Fruit fly (Drosophila melanogaster): Measurements from ENCODE around the gene jub.

jub gene

DNA sequence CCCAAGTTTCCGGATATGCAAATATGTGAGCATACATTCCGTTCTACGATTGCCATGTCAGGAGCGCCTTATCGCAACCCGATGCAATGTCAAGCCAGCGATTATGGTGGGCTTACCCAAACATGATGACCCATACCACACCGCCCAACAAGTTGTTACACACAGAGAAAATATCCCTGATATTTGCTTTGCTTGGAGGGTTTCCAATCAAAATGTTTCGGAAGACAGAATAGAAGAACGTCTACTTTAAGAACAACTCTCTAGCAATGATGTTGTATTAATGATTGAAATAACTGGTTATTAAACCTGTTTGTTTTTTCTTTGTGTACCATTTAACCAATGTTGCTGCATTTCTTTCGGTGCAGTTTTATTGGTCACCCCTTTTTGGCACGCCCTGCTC is 29.4 kb downstream of the jub start:
- TF ChIP-seq gl (tag; optimal IDR thresholded peaks at IDR 0.05) (no peak), CG8159 (tag; optimal IDR thresholded peaks at IDR 0.05) (no peak), CG34367 (tag; optimal IDR thresholded peaks at IDR 0.05) (no peak), Pif1B (GFP tag; optimal IDR thresholded peaks at IDR 0.05) (no peak), CG4496 (GFP tag; IDR thresholded peaks at IDR 0.05) (peak; percentile 48; the same call in 1 of the 3 replicates), fd96Ca (GFP tag; IDR thresholded peaks at IDR 0.05) (0 out of 3 replicates have a peak, but pooled peaks have one; percentile 30), CG17806 (tag; optimal IDR thresholded peaks at IDR 0.05) (no peak), D1 (tag; optimal IDR thresholded peaks at IDR 0.05) (no peak)

- TF ChIP-seq D1 (tag; optimal IDR thresholded peaks at IDR 0.05) (no peak), CG4496 (GFP tag; IDR thresholded peaks at IDR 0.05) (no peak)
Observed at dm6 chrX:13797538-13797937, 32.6 kb downstream of the jub start, which contains the start of gene CG10996. TSS of gene CG10996 (minus strand) at chrX:13797638.

dm6 chrX:13792463-13792862 is 37.7 kb downstream of the jub start:
- TF ChIP-seq EcR (GFP tag; optimal IDR thresholded peaks at IDR 0.05) = peak; percentile 32
- no peak for TF ChIP-seq rn (GFP tag; IDR thresholded peaks at IDR 0.05)

dm6 chrX:13791011-13791410 is 39.1 kb downstream of the jub start, which contains the start of gene CG10993:
TSS of gene CG10993 (minus strand) at chrX:13791111.
- no peak for TF ChIP-seq D1 (tag; optimal IDR thresholded peaks at IDR 0.05)
- TF ChIP-seq CG34367 (tag; optimal IDR thresholded peaks at IDR 0.05) = no peak
- no peak for TF ChIP-seq Pif1B (GFP tag; optimal IDR thresholded peaks at IDR 0.05)
- no peak for TF ChIP-seq CG8159 (tag; optimal IDR thresholded peaks at IDR 0.05)
- TF ChIP-seq CG15710 (tag; optimal IDR thresholded peaks at IDR 0.05) = no peak
- no peak for TF ChIP-seq fd96Ca (GFP tag; IDR thresholded peaks at IDR 0.05)
- no peak for TF ChIP-seq CG32121 (GFP tag; IDR thresholded peaks at IDR 0.05)
- TF ChIP-seq CG4496 (GFP tag; IDR thresholded peaks at IDR 0.05) = no peak
- no peak for TF ChIP-seq CG17806 (tag; optimal IDR thresholded peaks at IDR 0.05)
- TF ChIP-seq CG9948 (tag; optimal IDR thresholded peaks at IDR 0.05) = no peak
- TF ChIP-seq EcR (GFP tag; optimal IDR thresholded peaks at IDR 0.05) = no peak
- no peak for TF ChIP-seq Pif1A (GFP tag; optimal IDR thresholded peaks at IDR 0.05)
- no peak for TF ChIP-seq rn (GFP tag; IDR thresholded peaks at IDR 0.05)

dm6 chrX:13788973-13789682 is 41.0 kb downstream of the jub start:
- TF ChIP-seq gl (tag; optimal IDR thresholded peaks at IDR 0.05) (no peak), rn (GFP tag; IDR thresholded peaks at IDR 0.05) (no peak), Pif1A (GFP tag; optimal IDR thresholded peaks at IDR 0.05) (no peak), fd96Ca (GFP tag; IDR thresholded peaks at IDR 0.05) (peak; percentile 34; the same call in 1 of the 3 replicates), CG13204 (GFP tag; optimal IDR thresholded peaks at IDR 0.05) (no peak), CG8301 (tag; optimal IDR thresholded peaks at IDR 0.05) (peak; percentile 27), CG17806 (tag; optimal IDR thresholded peaks at IDR 0.05) (peak; percentile 15), CG4496 (GFP tag; IDR thresholded peaks at IDR 0.05) (peak; percentile 17; the same call in 1 of the 3 replicates), CG15710 (tag; optimal IDR thresholded peaks at IDR 0.05) (peak; percentile 7), CG34367 (tag; optimal IDR thresholded peaks at IDR 0.05) (no peak), Ets98B (GFP tag; IDR thresholded peaks at IDR 0.05) (no peak), CG9948 (tag; optimal IDR thresholded peaks at IDR 0.05) (peak; percentile 26), CG14655 (GFP tag; optimal IDR thresholded peaks at IDR 0.05) (peak; percentile 42), CG10348 (GFP tag; IDR thresholded peaks at IDR 0.05) (no peak), CG8159 (tag; optimal IDR thresholded peaks at IDR 0.05) (no peak), CG32121 (GFP tag; IDR thresholded peaks at IDR 0.05) (no peak), EcR (GFP tag; optimal IDR thresholded peaks at IDR 0.05) (no peak), CG12605 (GFP tag; IDR thresholded peaks at IDR 0.05) (no peak), Snoo (tag; optimal IDR thresholded peaks at IDR 0.05) (no peak), D1 (tag; optimal IDR thresholded peaks at IDR 0.05) (no peak), Pif1B (GFP tag; optimal IDR thresholded peaks at IDR 0.05) (no peak)

DNA sequence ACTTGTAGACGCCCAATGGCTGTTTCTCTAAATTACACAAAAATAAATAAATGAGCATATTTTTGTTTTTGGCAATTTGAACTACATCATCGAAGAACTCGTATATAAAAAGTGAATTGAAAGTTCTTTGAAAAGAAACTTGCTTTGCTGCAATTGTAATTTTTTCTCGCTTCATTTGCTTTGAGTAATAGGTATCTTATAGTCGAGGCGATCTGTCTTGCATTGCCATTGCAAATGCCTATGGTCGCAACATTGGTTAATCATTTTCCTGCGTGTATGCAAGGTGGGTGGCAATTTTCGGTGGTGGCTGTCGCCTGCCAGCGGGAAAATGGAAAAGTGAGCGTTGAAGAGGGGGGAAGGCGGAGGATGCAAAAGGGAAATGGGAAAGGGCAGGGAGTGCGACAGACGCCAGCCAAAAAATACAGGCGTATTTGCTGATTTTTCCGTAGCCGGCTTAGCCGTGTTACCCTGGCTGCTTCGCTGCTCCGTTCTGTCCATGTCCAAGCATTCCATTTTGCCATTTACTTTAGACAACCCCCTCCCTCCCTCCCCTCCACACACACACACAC is 42.8 kb downstream of the jub start:
- TF ChIP-seq CG4496 (GFP tag; IDR thresholded peaks at IDR 0.05) = no peak
- no peak for TF ChIP-seq EcR (GFP tag; optimal IDR thresholded peaks at IDR 0.05)
- no peak for TF ChIP-seq CG14655 (GFP tag; optimal IDR thresholded peaks at IDR 0.05)
- no peak for TF ChIP-seq Ets98B (GFP tag; IDR thresholded peaks at IDR 0.05)
- no peak for TF ChIP-seq CG17806 (tag; optimal IDR thresholded peaks at IDR 0.05)
- TF ChIP-seq CG8159 (tag; optimal IDR thresholded peaks at IDR 0.05) = no peak
- no peak for TF ChIP-seq gl (tag; optimal IDR thresholded peaks at IDR 0.05)
- no peak for TF ChIP-seq Snoo (tag; optimal IDR thresholded peaks at IDR 0.05)
